Worm (Caenorhabditis elegans) whole organism, L4 larva: Measurements from ENCODE around the gene F48B9.1.

Experiments
- F26F4.8 ChIP-seq: fragments of 200-800 bp; sonication (Bioruptor generic); conservative IDR thresholded peaks from 2 replicates; pipeline ENCODE4 v1.3.6; 2022; ENCODE audit warnings: missing genetic modification characterization, missing compliant biosample characterization
- F44E2.7 ChIP-seq: fragments of 200-800 bp; sonication (Bioruptor generic); IDR thresholded peaks from 2 replicates; pipeline ENCODE4 v2.1.2; 2022; ENCODE audit warnings: missing genetic modification characterization, missing compliant biosample characterization
- Y48G9A.11 ChIP-seq: fragments of 200-800 bp; sonication (Bioruptor generic); IDR thresholded peaks from 2 replicates; pipeline ENCODE4 v1.3.6; 2022; ENCODE audit warnings: missing genetic modification reagents, missing genetic modification characterization, missing compliant biosample characterization
- ZK546.5 ChIP-seq, 2 experiments: sonication (generic microtip); optimal IDR thresholded peaks; 2 replicates each; lab custom pipeline; 2017; ENCODE audit warnings: missing biosample characterization in 2 of 2, missing genetic modification characterization in 2 of 2
- aha-1 ChIP-seq: fragments of 150-350 bp; peaks from one replicate; lab custom pipeline; 2014; ENCODE audit warnings: missing biosample characterization, missing genetic modification characterization
- arid-1 ChIP-seq: fragments of 200-800 bp; sonication (Bioruptor generic); conservative IDR thresholded peaks from 2 replicates; pipeline ENCODE4 v1.3.6; 2022; ENCODE audit warnings: missing genetic modification reagents, missing genetic modification characterization, missing compliant biosample characterization
- attf-4 ChIP-seq: sonication (generic microtip); optimal IDR thresholded peaks from 3 replicates; lab custom pipeline; 2017; ENCODE audit warnings: missing biosample characterization, missing genetic modification characterization
- ceh-28 ChIP-seq: fragments of 150-350 bp; optimal IDR thresholded peaks from 2 replicates; lab custom pipeline; 2014; ENCODE audit warnings: missing biosample characterization, missing genetic modification reagents, missing genetic modification characterization
- ceh-32 ChIP-seq: sonication (generic microtip); optimal IDR thresholded peaks from 2 replicates; lab custom pipeline; 2016; ENCODE audit warnings: mild to moderate bottlenecking, missing genetic modification characterization, missing compliant biosample characterization; ENCODE audit not compliant: poor library complexity
- ceh-44 ChIP-seq: fragments of 200-800 bp; sonication (Bioruptor generic); IDR thresholded peaks from 2 replicates; pipeline ENCODE4 v1.3.6; 2022; ENCODE audit warnings: missing genetic modification reagents, missing genetic modification characterization, missing compliant biosample characterization
- ceh-62 ChIP-seq: sonication (generic microtip); optimal IDR thresholded peaks from 2 replicates; lab custom pipeline; 2017; ENCODE audit warnings: missing biosample characterization, missing genetic modification characterization
- ctbp-1 ChIP-seq: fragments of 200-800 bp; sonication (Bioruptor generic); IDR thresholded peaks from 2 replicates; pipeline ENCODE4 v1.3.6; 2022; ENCODE audit warnings: missing genetic modification reagents, missing genetic modification characterization, missing compliant biosample characterization
- dve-1 ChIP-seq: sonication (generic microtip); optimal IDR thresholded peaks from 2 replicates; lab custom pipeline; 2017; ENCODE audit warnings: antibody characterized with exemption, mild to moderate bottlenecking, missing genetic modification characterization, missing compliant biosample characterization; ENCODE audit not compliant: insufficient read depth
- fkh-10 ChIP-seq: fragments of 150-350 bp; optimal IDR thresholded peaks from 2 replicates; lab custom pipeline; 2014; ENCODE audit warnings: missing biosample characterization, missing genetic modification reagents, missing genetic modification characterization
- lin-1 ChIP-seq: fragments of 200-800 bp; sonication (Bioruptor generic); IDR thresholded peaks from 2 replicates; pipeline ENCODE4 v1.3.6; 2022; ENCODE audit warnings: missing genetic modification reagents, missing genetic modification characterization, missing compliant biosample characterization
- lin-39 ChIP-seq: fragments of 150-350 bp; optimal IDR thresholded peaks from 2 replicates; lab custom pipeline; 2014; ENCODE audit warnings: missing biosample characterization, missing genetic modification reagents, missing genetic modification characterization
- mdl-1 ChIP-seq, 2 experiments: fragments of 150-350 bp in 1 of 2; sonication (generic microtip) in 1 of 2; optimal IDR thresholded peaks; 2 replicates each; lab custom pipeline; 2014 to 2017; ENCODE audit warnings: missing biosample characterization in 2 of 2, missing genetic modification characterization in 2 of 2
- mdt-29 ChIP-seq: fragments of 200-800 bp; sonication (Bioruptor generic); IDR thresholded peaks from 2 replicates; pipeline ENCODE4 v1.3.6; 2022; ENCODE audit warnings: missing genetic modification reagents, missing genetic modification characterization, missing compliant biosample characterization
- mes-2 ChIP-seq: sonication (generic microtip); optimal IDR thresholded peaks from 2 replicates; lab custom pipeline; 2016; ENCODE audit warnings: missing genotype, mild to moderate bottlenecking, missing genetic modification characterization, missing compliant biosample characterization; ENCODE audit not compliant: poor library complexity, severe bottlenecking
- nhr-111 ChIP-seq: fragments of 200-800 bp; sonication (Bioruptor generic); optimal IDR thresholded peaks from 2 replicates; lab custom pipeline; 2018; ENCODE audit warnings: mild to moderate bottlenecking, missing genetic modification characterization, missing compliant biosample characterization
- nhr-28 ChIP-seq: fragments of 150-350 bp; optimal IDR thresholded peaks from 2 replicates; lab custom pipeline; 2014; ENCODE audit warnings: missing biosample characterization, missing genetic modification characterization
- nhr-41 ChIP-seq: fragments of 200-800 bp; sonication (Bioruptor generic); IDR thresholded peaks from 2 replicates; pipeline ENCODE4 v1.3.6; 2022; ENCODE audit warnings: missing genetic modification reagents, missing genetic modification characterization, missing compliant biosample characterization
- nhr-42 ChIP-seq: fragments of 200-800 bp; sonication (Bioruptor generic); IDR thresholded peaks from 2 replicates; pipeline ENCODE4 v1.3.6; 2022; ENCODE audit warnings: missing genetic modification characterization, missing compliant biosample characterization
- nhr-48 ChIP-seq: sonication (generic microtip); optimal IDR thresholded peaks from 2 replicates; lab custom pipeline; 2016; ENCODE audit warnings: mild to moderate bottlenecking, missing genetic modification characterization, missing compliant biosample characterization
- rbr-2 ChIP-seq: sonication (generic microtip); optimal IDR thresholded peaks from 2 replicates; lab custom pipeline; 2016; ENCODE audit warnings: missing genotype, missing genetic modification characterization, missing compliant biosample characterization
- saeg-2 ChIP-seq: fragments of 200-800 bp; sonication (Bioruptor generic); IDR thresholded peaks from 2 replicates; pipeline ENCODE4 v1.3.6; 2022; ENCODE audit warnings: missing genetic modification reagents, missing genetic modification characterization, missing compliant biosample characterization
- set-16 ChIP-seq: fragments of 200-800 bp; sonication (Bioruptor generic); IDR thresholded peaks from 2 replicates; pipeline ENCODE4 v1.3.6; 2022; ENCODE audit warnings: missing genetic modification reagents, missing genetic modification characterization, missing compliant biosample characterization
- snpc-1.2 ChIP-seq: fragments of 200-800 bp; sonication (Bioruptor generic); IDR thresholded peaks from 2 replicates; pipeline ENCODE4 v1.3.6; 2022; ENCODE audit warnings: missing genetic modification reagents, missing genetic modification characterization, missing compliant biosample characterization
- snpc-4 ChIP-seq: fragments of 150-350 bp; optimal IDR thresholded peaks from 2 replicates; lab custom pipeline; 2014; ENCODE audit warnings: missing biosample characterization, missing genetic modification characterization
- spr-1 ChIP-seq: sonication (generic microtip); optimal IDR thresholded peaks from 2 replicates; lab custom pipeline; 2016; ENCODE audit warnings: mild to moderate bottlenecking, missing genetic modification characterization, missing compliant biosample characterization
- unc-62 ChIP-seq, 3 experiments: fragments of 150-350 bp in 1 of 3; sonication (generic microtip); optimal IDR thresholded peaks in 2 of 3; peaks in 1 of 3; 1 replicate in 1 of 3; 2 replicates in 2 of 3; lab custom pipeline; 2014 to 2017; ENCODE audit warnings: missing biosample characterization in 3 of 3, missing genetic modification characterization in 3 of 3, missing genetic modification reagents in 3 of 3, missing genotype in 1 of 3
- zag-1 ChIP-seq: fragments of 150-350 bp; optimal IDR thresholded peaks from 2 replicates; lab custom pipeline; 2014; ENCODE audit warnings: missing biosample characterization, missing genetic modification characterization
- zip-2 ChIP-seq: fragments of 150-350 bp; optimal IDR thresholded peaks from 2 replicates; lab custom pipeline; 2014; ENCODE audit warnings: missing biosample characterization, missing genetic modification characterization
- ztf-11 ChIP-seq: fragments of 150-350 bp; optimal IDR thresholded peaks from 2 replicates; lab custom pipeline; 2014; ENCODE audit warnings: missing biosample characterization, missing genetic modification characterization

Gene F48B9.1

ce11 chrX:2226875-2227355 lies 46.2 kb downstream of the F48B9.1 start (continued):
- TF ChIP-seq attf-4 (tag; lab: Kevin White, UChicago) (no peak), ceh-62 (tag; lab: Kevin White, UChicago) (no peak), lin-39 (no peak), F44E2.7 (GFP tag; lab: Robert Waterston, UW) (peak; percentile 71; the same call in 1 of the 2 replicates), set-16 (GFP tag; lab: Robert Waterston, UW) (no peak; the same call in 1 of the 2 replicates), nhr-48 (tag; lab: Kevin White, UChicago) (peak; percentile 55), ztf-11 (tag; lab: Kevin White, UChicago) (no peak), nhr-111 (GFP tag; lab: Kevin White, UChicago) (peak; percentile 92), Y48G9A.11 (peak; percentile 80), ctbp-1 (GFP tag; lab: Robert Waterston, UW) (peak; percentile 85), saeg-2 (GFP tag; lab: Robert Waterston, UW) (no peak), mdt-29 (peak; percentile 63; the same call in 1 of the 2 replicates), lin-1 (GFP tag; lab: Robert Waterston, UW) (peak; percentile 58), snpc-4 (tag; lab: Kevin White, UChicago) (no peak), spr-1 (tag; lab: Kevin White, UChicago) (peak; percentile 47), ceh-44 (peak; percentile 73; the same call in 1 of the 2 replicates), zip-2 (tag; lab: Kevin White, UChicago) (peak; percentile 43), mdl-1 (tag; optimal IDR thresholded peaks at IDR 0.05; lab: Kevin White, UChicago) (peak in 1 of 2 experiments; percentile 79), ceh-28 (no peak), arid-1 (GFP tag; lab: Robert Waterston, UW) (peak; percentile 85), snpc-1.2 (GFP tag; lab: Robert Waterston, UW) (peak; percentile 90), zag-1 (tag; lab: Kevin White, UChicago) (no peak)

- no peak for TF ChIP-seq nhr-41 (GFP tag; lab: Robert Waterston, UW)
- TF ChIP-seq unc-62 (GFP tag; optimal IDR thresholded peaks at IDR 0.05 in 1 of 2; lab: Kevin White, UChicago): peak in 1 of 2 experiments; percentile 95
- TF ChIP-seq unc-62 (tag; optimal IDR thresholded peaks at IDR 0.05; lab: Kevin White, UChicago): no peak
- TF ChIP-seq aha-1 (tag; lab: Kevin White, UChicago): peak; percentile 64
- TF ChIP-seq ceh-28: no peak
- TF ChIP-seq, all 104 proteins: peak for 2
These were observed 48.9 kb downstream of the F48B9.1 start, which contains the start of gene lin-32 for ce11 chrX:2229305-2230172. lin-32 (minus strand) TSS chrX:2230122.

ce11 chrX:2231346-2231745 lies 50.7 kb downstream of the F48B9.1 start:
- TF ChIP-seq ceh-32 (tag; lab: Kevin White, UChicago) (no peak), unc-62 (GFP tag; optimal IDR thresholded peaks at IDR 0.05 in 1 of 2; lab: Kevin White, UChicago) (no peak), unc-62 (tag; optimal IDR thresholded peaks at IDR 0.05; lab: Kevin White, UChicago) (no peak), ZK546.5 (tag; optimal IDR thresholded peaks at IDR 0.05; lab: Kevin White, UChicago) (no peak), lin-39 (no peak), nhr-41 (GFP tag; lab: Robert Waterston, UW) (no peak), rbr-2 (tag; lab: Kevin White, UChicago) (no peak), dve-1 (tag; lab: Kevin White, UChicago) (no peak), ceh-62 (tag; lab: Kevin White, UChicago) (no peak), mes-2 (no peak), ctbp-1 (GFP tag; lab: Robert Waterston, UW) (no peak), F44E2.7 (GFP tag; lab: Robert Waterston, UW) (no peak), fkh-10 (no peak), nhr-42 (no peak), nhr-28 (tag; lab: Kevin White, UChicago) (no peak), F26F4.8 (GFP tag; lab: Robert Waterston, UW) (no peak)
